Fruit fly (Drosophila melanogaster): Measurements from ENCODE around the gene CG42824.

CG42824 gene

DNA sequence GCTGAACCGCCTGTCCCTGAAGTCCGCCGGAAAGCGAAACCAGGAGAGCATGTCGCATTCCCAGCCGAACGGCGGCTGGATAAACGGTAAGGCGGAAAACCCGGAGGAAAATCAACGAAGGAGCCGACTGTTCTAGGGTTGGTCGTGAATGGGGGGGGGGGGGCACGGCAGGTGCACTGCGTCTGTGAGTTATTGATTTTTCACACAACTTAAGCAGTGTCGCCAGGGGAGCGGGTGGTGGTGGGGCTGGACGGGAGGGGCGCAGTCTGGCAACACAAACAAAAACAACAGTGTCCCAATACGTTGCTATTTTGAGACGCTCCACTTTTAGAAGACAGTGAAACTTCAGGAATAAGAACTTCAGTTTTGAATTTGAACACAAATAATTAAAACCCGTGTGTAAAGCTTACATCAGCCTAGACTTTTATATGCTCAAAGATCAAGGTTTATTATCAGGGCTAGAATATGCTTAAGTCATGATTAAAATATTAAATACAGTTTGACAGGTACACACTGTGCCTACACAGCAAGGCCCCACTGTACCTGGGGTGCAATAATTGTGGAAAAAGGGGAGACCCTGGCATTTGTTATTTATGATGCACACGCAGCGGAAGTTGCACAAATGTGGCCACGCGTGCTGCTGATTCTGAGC is 20.0 kb downstream of the CG42824 start (continued):
- TF ChIP-seq CG34406 (GFP tag; optimal IDR thresholded peaks at IDR 0.05) (peak; percentile 61), dsx (GFP tag; optimal IDR thresholded peaks at IDR 0.05; ENCODE audit: poor library complexity, severe bottlenecking) (peak; percentile 58), Ets21C (GFP tag; optimal IDR thresholded peaks at IDR 0.05) (peak; percentile 77), CG6276 (GFP tag; optimal IDR thresholded peaks at IDR 0.05) (peak; percentile 79), Hr4 (GFP tag; optimal IDR thresholded peaks at IDR 0.05) (peak; percentile 84), CG3919 (GFP tag; optimal IDR thresholded peaks at IDR 0.05) (peak; percentile 89), Blimp-1 (GFP tag; optimal IDR thresholded peaks at IDR 0.05) (peak; percentile 20), svp (GFP tag) (peak; percentile 84), CG3032 (tag; optimal IDR thresholded peaks at IDR 0.05) (peak; percentile 66), Sox15 (GFP tag; optimal IDR thresholded peaks at IDR 0.05) (peak; percentile 58), cyc (GFP tag; optimal IDR thresholded peaks at IDR 0.05) (peak; percentile 83), OdsH (GFP tag; optimal IDR thresholded peaks at IDR 0.05) (peak; percentile 79), CG8632 (GFP tag; optimal IDR thresholded peaks at IDR 0.05) (peak; percentile 72), Smox (GFP tag; optimal IDR thresholded peaks at IDR 0.05) (peak; percentile 64), ss (GFP tag; optimal IDR thresholded peaks at IDR 0.05) (peak; percentile 35 to 65), CG10669 (GFP tag; optimal IDR thresholded peaks at IDR 0.05) (peak; percentile 77), CG7368 (GFP tag; optimal IDR thresholded peaks at IDR 0.05) (peak; percentile 63), Lpt (GFP tag; optimal IDR thresholded peaks at IDR 0.05) (peak; percentile 63), CG11762 (GFP tag; optimal IDR thresholded peaks at IDR 0.05; ENCODE audit: insufficient read depth) (peak; percentile 71), net (GFP tag; optimal IDR thresholded peaks at IDR 0.05) (peak; percentile 64)

DNA sequence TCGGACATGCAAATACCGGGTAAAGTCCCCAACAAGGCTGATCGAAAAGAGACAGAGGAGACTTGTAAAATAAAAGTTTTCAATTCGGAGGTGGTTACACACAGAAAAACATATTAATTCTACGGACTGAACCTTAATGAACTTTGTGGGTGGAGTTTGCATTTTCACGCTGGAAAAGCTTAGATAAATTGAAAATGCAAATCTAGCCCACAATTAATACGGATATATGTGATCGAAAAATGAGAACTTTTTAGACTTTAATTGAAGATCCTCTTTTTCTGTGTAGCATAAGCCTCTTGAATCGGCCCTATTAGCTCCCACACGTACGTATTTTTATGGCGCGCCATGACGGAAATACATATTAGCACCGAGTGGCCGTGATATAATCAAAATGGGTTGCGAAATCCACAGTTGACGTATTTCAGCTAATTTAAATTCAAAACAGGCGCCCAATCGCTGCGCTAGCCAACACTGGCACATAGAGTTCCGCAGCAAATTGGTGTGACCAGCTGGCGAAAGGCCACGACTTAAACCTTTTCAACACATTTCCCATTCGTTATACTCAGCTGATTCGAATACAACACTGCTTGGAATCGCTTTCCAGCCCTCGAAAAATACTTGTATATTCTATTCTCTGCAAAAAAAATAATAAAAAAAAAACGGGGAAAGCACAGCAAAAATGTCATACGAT is 20.8 kb downstream of the CG42824 start:
- TF ChIP-seq CG34406 (GFP tag; optimal IDR thresholded peaks at IDR 0.05) = no peak
- TF ChIP-seq CG1621 (tag; optimal IDR thresholded peaks at IDR 0.05) = peak; percentile 51
- TF ChIP-seq topi (GFP tag; optimal IDR thresholded peaks at IDR 0.05) = peak; percentile 51
- no peak for TF ChIP-seq Sox15 (GFP tag; optimal IDR thresholded peaks at IDR 0.05)
- peak; percentile 67 for TF ChIP-seq CG3919 (GFP tag; optimal IDR thresholded peaks at IDR 0.05)
- TF ChIP-seq Sox102F (GFP tag; optimal IDR thresholded peaks at IDR 0.05) = peak; percentile 65
- peak; percentile 52 for TF ChIP-seq eg (GFP tag; IDR thresholded peaks at IDR 0.05)
- no peak for TF ChIP-seq CG4318 (GFP tag; optimal IDR thresholded peaks at IDR 0.05)
- no peak for TF ChIP-seq CG16779 (tag; optimal IDR thresholded peaks at IDR 0.05)
- peak; percentile 62 for TF ChIP-seq cyc (GFP tag; optimal IDR thresholded peaks at IDR 0.05)
- peak; percentile 37 for TF ChIP-seq Met (GFP tag; optimal IDR thresholded peaks at IDR 0.05)
- TF ChIP-seq svp (GFP tag) = peak; percentile 79
- peak; percentile 21 for TF ChIP-seq CG10669 (GFP tag; optimal IDR thresholded peaks at IDR 0.05)
- TF ChIP-seq Blimp-1 (GFP tag; optimal IDR thresholded peaks at IDR 0.05) = peak; percentile 36
- no peak for TF ChIP-seq Eip93F (GFP tag; optimal IDR thresholded peaks at IDR 0.05)
- TF ChIP-seq CG11294 (GFP tag; IDR thresholded peaks at IDR 0.05) = peak; percentile 11; the same call in 1 of the 2 replicates
- TF ChIP-seq CG6854 (GFP tag; optimal IDR thresholded peaks at IDR 0.05) = no peak
- TF ChIP-seq CG6276 (GFP tag; optimal IDR thresholded peaks at IDR 0.05) = no peak
- no peak for TF ChIP-seq CG11762 (GFP tag; optimal IDR thresholded peaks at IDR 0.05; ENCODE audit: insufficient read depth)
- TF ChIP-seq CG31627 (GFP tag; optimal IDR thresholded peaks at IDR 0.05) = peak; percentile 59
- TF ChIP-seq CG6808 (GFP tag; optimal IDR thresholded peaks at IDR 0.05) = peak; percentile 19
- TF ChIP-seq Hr4 (GFP tag; optimal IDR thresholded peaks at IDR 0.05) = no peak
- TF ChIP-seq Sox14 (GFP tag; optimal IDR thresholded peaks at IDR 0.05) = peak; percentile 38
- peak; percentile 33 for TF ChIP-seq Eip75B (GFP tag; optimal IDR thresholded peaks at IDR 0.05)
- TF ChIP-seq CG7368 (GFP tag; optimal IDR thresholded peaks at IDR 0.05) = peak; percentile 47
- TF ChIP-seq CG15336 (GFP tag; IDR thresholded peaks at IDR 0.05) = peak; percentile 8; the same call in 1 of the 2 replicates
- no peak for TF ChIP-seq CG8632 (GFP tag; optimal IDR thresholded peaks at IDR 0.05)
- peak in 1 of 2 experiments; percentile 24 for TF ChIP-seq salr (GFP tag; optimal IDR thresholded peaks at IDR 0.05)
- TF ChIP-seq ss (GFP tag; optimal IDR thresholded peaks at IDR 0.05) = peak in 1 of 2 experiments; percentile 44
- TF ChIP-seq esn (GFP tag; optimal IDR thresholded peaks at IDR 0.05) = peak; percentile 76
- TF ChIP-seq CG8319 (GFP tag; optimal IDR thresholded peaks at IDR 0.05) = no peak
- TF ChIP-seq CG3032 (tag; optimal IDR thresholded peaks at IDR 0.05) = peak; percentile 50
- peak; percentile 42 for TF ChIP-seq Ets96B (tag; optimal IDR thresholded peaks at IDR 0.05)
- peak; percentile 2 for TF ChIP-seq OdsH (GFP tag; optimal IDR thresholded peaks at IDR 0.05)
- peak; percentile 30 for TF ChIP-seq dsx (GFP tag; optimal IDR thresholded peaks at IDR 0.05; ENCODE audit: poor library complexity, severe bottlenecking)
- TF ChIP-seq Eip78C (GFP tag) = peak; percentile 74
- TF ChIP-seq CG10631 (GFP tag; optimal IDR thresholded peaks at IDR 0.05) = peak; percentile 68
- TF ChIP-seq Lpt (GFP tag; optimal IDR thresholded peaks at IDR 0.05) = no peak
- TF ChIP-seq CG8119 (GFP tag; IDR thresholded peaks at IDR 0.05) = no peak
- TF ChIP-seq Smox (GFP tag; optimal IDR thresholded peaks at IDR 0.05) = peak; percentile 51
- peak; percentile 32 for TF ChIP-seq pdm3 (GFP tag; optimal IDR thresholded peaks at IDR 0.05)
- TF ChIP-seq acj6 (GFP tag; optimal IDR thresholded peaks at IDR 0.05) = peak; percentile 13
